Fruit fly (Drosophila melanogaster) whole organism, embryonic: ENCODE measurements around the gene Srg3.

Experiments
- CG11085 ChIP-seq: fragments of 200-800 bp; sonication (Bioruptor generic); IDR thresholded peaks from 2 replicates; pipeline ENCODE4 v1.3.6; 2022; ENCODE audit warnings: missing biosample characterization, missing genetic modification characterization
- CG8290 ChIP-seq, 3 experiments: fragments of 200-800 bp; sonication (Bioruptor generic); optimal IDR thresholded peaks; 2 replicates each; lab custom pipeline; 2016 to 2019; ENCODE audit warnings: missing biosample characterization in 3 of 3, missing genetic modification characterization in 3 of 3, mild to moderate bottlenecking in 2 of 3, moderate library complexity in 1 of 3
- Camta ChIP-seq: fragments of 200-800 bp; sonication (Bioruptor generic); optimal IDR thresholded peaks from 2 replicates; lab custom pipeline; 2016; ENCODE audit warnings: missing biosample characterization, missing genetic modification characterization
- Dll ChIP-seq: fragments of 200-800 bp; sonication (Bioruptor generic); IDR thresholded peaks from 4 replicates; pipeline ENCODE4 v1.3.6; 2022; ENCODE audit warnings: missing biosample characterization, missing genetic modification characterization; ENCODE audit not compliant: partially characterized antibody
- Drgx ChIP-seq: fragments of 200-800 bp; sonication (Bioruptor generic); IDR thresholded peaks from 2 replicates; pipeline ENCODE4 v1.3.6; 2022; ENCODE audit warnings: missing biosample characterization, missing genetic modification characterization
- Hr39 ChIP-seq: fragments of >200 bp; optimal IDR thresholded peaks from 2 replicates; lab custom pipeline; 2017
- Side ChIP-seq: fragments of 200-800 bp; sonication (Bioruptor generic); optimal IDR thresholded peaks from 2 replicates; lab custom pipeline; 2016; ENCODE audit warnings: missing biosample characterization, missing genetic modification characterization
- Sry-δ ChIP-seq: fragments of 200-800 bp; sonication (Bioruptor generic); optimal IDR thresholded peaks from 2 replicates; lab custom pipeline; 2016; ENCODE audit warnings: missing biosample characterization, missing genetic modification characterization
- bab2 ChIP-seq: fragments of 200-800 bp; sonication (Bioruptor generic); optimal IDR thresholded peaks from 2 replicates; lab custom pipeline; 2016; ENCODE audit warnings: missing biosample characterization, missing genetic modification characterization

DNA sequence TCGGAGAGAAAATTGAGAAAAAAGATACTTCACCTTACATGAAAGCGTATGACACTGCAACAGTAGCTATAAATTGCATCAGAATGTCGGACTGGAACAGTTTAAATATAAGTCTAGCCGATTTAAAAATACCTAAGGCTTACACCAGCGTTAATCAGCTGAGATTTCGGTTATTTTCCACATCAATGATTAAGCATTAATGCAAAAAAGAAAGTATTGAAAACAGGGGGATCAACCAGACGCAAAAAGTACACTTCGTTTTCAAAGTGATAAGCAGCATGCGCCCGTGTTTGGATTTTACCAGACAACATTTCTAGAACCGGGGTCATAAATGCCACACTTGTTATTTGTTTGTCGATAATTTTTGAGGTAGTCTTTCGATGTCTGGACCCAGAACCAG lies 20.9 kb upstream of the Srg3 start:
- TF ChIP-seq CG11085 (GFP tag; lab: Robert Waterston, UW) (no peak), CG8290 (GFP tag; optimal IDR thresholded peaks at IDR 0.05; lab: Kevin White, UChicago) (no peak), CG8290 (tag; optimal IDR thresholded peaks at IDR 0.05; lab: Kevin White, UChicago) (no peak), bab2 (GFP tag; lab: Kevin White, UChicago) (no peak), Camta (no peak), Sry-δ (GFP tag; lab: Kevin White, UChicago) (no peak), Dll (GFP tag; lab: Robert Waterston, UW) (no peak), Side (GFP tag; lab: Kevin White, UChicago) (no peak), Drgx (GFP tag; lab: Robert Waterston, UW) (no peak), Hr39 (lab: Kevin White, UChicago) (no peak)
